Worm (Caenorhabditis elegans) whole organism, L2 larva: ENCODE results near the gene fzy-1.

Experiments used
- ZK546.5 ChIP-seq: sonication (generic microtip); optimal IDR thresholded peaks from 2 replicates; lab custom pipeline; 2017; ENCODE audit warnings: missing biosample characterization, missing genetic modification characterization
- aly-2 ChIP-seq: fragments of 150-350 bp; optimal IDR thresholded peaks from 2 replicates; lab custom pipeline; 2014; ENCODE audit warnings: missing biosample characterization, missing genetic modification characterization
- ceh-82 ChIP-seq: fragments of 150-350 bp; optimal IDR thresholded peaks from 2 replicates; lab custom pipeline; 2014; ENCODE audit warnings: missing biosample characterization, missing genetic modification characterization
- egl-27 ChIP-seq: sonication (generic microtip); optimal IDR thresholded peaks from 3 replicates; lab custom pipeline; 2017; ENCODE audit warnings: missing biosample characterization, missing genetic modification reagents, missing genetic modification characterization
- fos-1 ChIP-seq: fragments of 150-350 bp; optimal IDR thresholded peaks from 2 replicates; lab custom pipeline; 2014; ENCODE audit warnings: missing biosample characterization, missing genetic modification characterization
- lin-13 ChIP-seq: fragments of 150-350 bp; optimal IDR thresholded peaks from 2 replicates; lab custom pipeline; 2014; ENCODE audit warnings: missing biosample characterization, missing genetic modification reagents, missing genetic modification characterization
- nhr-12 ChIP-seq: fragments of 150-350 bp; optimal IDR thresholded peaks from 2 replicates; lab custom pipeline; 2014; ENCODE audit warnings: missing biosample characterization, missing genetic modification characterization
- nhr-237 ChIP-seq: fragments of 150-350 bp; optimal IDR thresholded peaks from 2 replicates; lab custom pipeline; 2014; ENCODE audit warnings: missing biosample characterization, missing genetic modification characterization
- nhr-25 ChIP-seq: fragments of 150-350 bp; sonication (generic microtip); optimal IDR thresholded peaks from 3 replicates; lab custom pipeline; 2014; ENCODE audit warnings: missing biosample characterization, missing genetic modification characterization
- snpc-4 ChIP-seq: fragments of 150-350 bp; optimal IDR thresholded peaks from 2 replicates; lab custom pipeline; 2014; ENCODE audit warnings: missing biosample characterization, missing genetic modification characterization
- unc-39 ChIP-seq: fragments of 150-350 bp; optimal IDR thresholded peaks from 2 replicates; lab custom pipeline; 2014; ENCODE audit warnings: missing biosample characterization, missing genetic modification characterization
- ztf-11 ChIP-seq: sonication (generic microtip); optimal IDR thresholded peaks from 2 replicates; lab custom pipeline; 2017; ENCODE audit warnings: missing biosample characterization, missing genetic modification characterization

ce11 chrII:5455650-5456355 is 44.8 kb upstream of the fzy-1 start, which contains the start of gene daz-1:
- TF ChIP-seq egl-27 = no peak
- no peak for TF ChIP-seq nhr-237 (tag; lab: Kevin White, UChicago)
- no peak for TF ChIP-seq fos-1 (tag; lab: Kevin White, UChicago)
- TF ChIP-seq lin-13 (GFP tag; lab: Kevin White, UChicago) = no peak
- TF ChIP-seq snpc-4 = no peak
- TF ChIP-seq ZK546.5 = no peak
- no peak for TF ChIP-seq unc-39 (tag; lab: Kevin White, UChicago)
- no peak for TF ChIP-seq ztf-11 (tag; lab: Kevin White, UChicago)
- no peak for TF ChIP-seq aly-2
- no peak for TF ChIP-seq nhr-12 (tag; lab: Kevin White, UChicago)
- TF ChIP-seq ceh-82 (tag; lab: Kevin White, UChicago) = no peak
- no peak for TF ChIP-seq nhr-25 (tag; lab: Kevin White, UChicago)
